Worm (Caenorhabditis elegans) whole organism, early embryonic: ENCODE results near the gene F37C12.10.

ENCODE experiments used
- B0310.2 ChIP-seq: sonication (generic microtip); optimal IDR thresholded peaks from 2 replicates; lab custom pipeline; 2016; ENCODE audit warnings: mild to moderate bottlenecking, missing genetic modification characterization, missing compliant biosample characterization
- F13C5.2 ChIP-seq: sonication (generic microtip); optimal IDR thresholded peaks from 2 replicates; lab custom pipeline; 2017; ENCODE audit warnings: mild to moderate bottlenecking, missing genetic modification characterization, inconsistent platforms, missing compliant biosample characterization
- aly-1 ChIP-seq: sonication (generic microtip); optimal IDR thresholded peaks from 2 replicates; lab custom pipeline; 2016; ENCODE audit warnings: missing genetic modification characterization, missing compliant biosample characterization
- ama-1 ChIP-seq: fragments of 150-350 bp; optimal IDR thresholded peaks from 2 replicates; lab custom pipeline; 2014
- ceh-13 ChIP-seq: fragments of 200-800 bp; sonication (Bioruptor generic); optimal IDR thresholded peaks from 2 replicates; lab custom pipeline; 2018; ENCODE audit warnings: mild to moderate bottlenecking, missing genetic modification characterization, missing compliant biosample characterization
- ceh-36 ChIP-seq: sonication (generic microtip); optimal IDR thresholded peaks from 2 replicates; lab custom pipeline; 2016; ENCODE audit warnings: missing genetic modification characterization, inconsistent platforms, missing compliant biosample characterization
- ets-7 ChIP-seq: sonication (generic microtip); optimal IDR thresholded peaks from 2 replicates; lab custom pipeline; 2016; ENCODE audit warnings: missing genotype, missing genetic modification characterization, missing compliant biosample characterization
- flt-1 ChIP-seq: fragments of 200-800 bp; sonication (Bioruptor generic); IDR thresholded peaks from 2 replicates; pipeline ENCODE4 v1.3.6; 2022; ENCODE audit warnings: missing genetic modification characterization, missing compliant biosample characterization
- hmbx-1 ChIP-seq: sonication (generic microtip); optimal IDR thresholded peaks from 2 replicates; lab custom pipeline; 2016; ENCODE audit warnings: mild to moderate bottlenecking, missing genetic modification characterization, missing compliant biosample characterization
- hmg-4 ChIP-seq: fragments of 200-800 bp; sonication (Bioruptor generic); optimal IDR thresholded peaks from 2 replicates; lab custom pipeline; 2018; ENCODE audit warnings: mild to moderate bottlenecking, missing genetic modification characterization, missing compliant biosample characterization
- hnd-1 ChIP-seq: sonication (generic microtip); optimal IDR thresholded peaks from 2 replicates; lab custom pipeline; 2016; ENCODE audit warnings: missing genetic modification characterization, missing compliant biosample characterization
- pes-1 ChIP-seq: fragments of 200-800 bp; sonication (Bioruptor generic); IDR thresholded peaks from 2 replicates; pipeline ENCODE4 v1.3.6; 2022; ENCODE audit warnings: missing genetic modification reagents, missing genetic modification characterization, missing compliant biosample characterization
- scrt-1 ChIP-seq: fragments of 200-800 bp; sonication (Bioruptor generic); IDR thresholded peaks from 2 replicates; pipeline ENCODE4 v1.3.6; 2022; ENCODE audit warnings: missing genetic modification characterization, missing compliant biosample characterization
- sea-1 ChIP-seq: fragments of 200-800 bp; sonication (Bioruptor generic); conservative IDR thresholded peaks from 2 replicates; pipeline ENCODE4 v1.3.6; 2022; ENCODE audit warnings: missing genetic modification characterization, missing compliant biosample characterization
- tbx-11 ChIP-seq: fragments of 200-800 bp; sonication (Bioruptor generic); IDR thresholded peaks from 2 replicates; pipeline ENCODE4 v1.3.6; 2022; ENCODE audit warnings: missing genetic modification characterization, missing compliant biosample characterization
- tbx-37 ChIP-seq: fragments of 200-800 bp; sonication (Bioruptor generic); conservative IDR thresholded peaks from 2 replicates; pipeline ENCODE4 v1.3.6; 2022; ENCODE audit warnings: missing genetic modification reagents, missing genetic modification characterization, missing compliant biosample characterization
- tra-4 ChIP-seq: sonication (generic microtip); optimal IDR thresholded peaks from 2 replicates; lab custom pipeline; 2017; ENCODE audit warnings: missing genetic modification characterization, missing compliant biosample characterization

Gene F37C12.10

DNA sequence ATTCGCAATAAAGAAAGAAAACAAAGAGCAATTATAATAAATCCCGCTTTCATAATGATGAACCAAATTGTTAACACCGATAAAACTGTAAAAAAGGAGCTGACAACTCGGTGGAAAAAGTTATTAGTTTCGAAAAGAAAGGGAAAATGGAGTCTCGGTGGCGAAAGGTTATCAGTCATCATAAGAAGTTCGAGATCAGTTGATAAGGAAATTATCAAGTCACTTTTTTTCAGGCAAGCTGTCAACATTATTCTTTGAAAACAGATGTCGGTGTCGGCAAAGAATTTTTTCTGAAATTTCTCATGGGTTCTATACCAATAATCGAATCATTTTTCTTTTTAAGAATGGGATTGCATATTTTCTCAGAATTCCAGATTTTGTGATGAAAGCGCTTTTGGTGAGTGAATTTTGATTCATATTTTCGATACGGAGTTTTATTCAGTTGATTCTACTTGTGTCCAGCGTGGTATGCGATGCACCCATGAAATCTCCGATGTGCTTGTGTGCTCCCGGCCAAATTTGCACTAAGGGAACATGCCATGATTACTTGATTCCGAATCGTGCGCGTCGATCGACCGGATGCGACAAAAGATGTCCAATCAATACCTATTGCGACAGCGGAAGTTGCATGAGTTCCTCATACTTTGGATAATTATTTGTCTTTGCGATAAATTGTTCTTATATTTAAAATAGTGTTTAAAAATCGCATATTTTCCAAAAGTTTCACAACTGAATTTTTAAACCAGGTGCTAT, at the start of gene F37C12.10, which contains the start of gene F37C12.21:
Gene F37C12.10, minus strand, starts transcription at position 85 of the 753 bp plus-strand sequence.
Gene F37C12.21, plus strand, starts transcription at position 58 of the 753 bp plus-strand sequence.
- no peak for TF ChIP-seq hmbx-1 (tag; lab: Kevin White, UChicago)
- TF ChIP-seq ets-7 = no peak
- TF ChIP-seq pes-1 (GFP tag; lab: Robert Waterston, UW) = no peak
- TF ChIP-seq hnd-1 (tag; lab: Kevin White, UChicago) = no peak
- no peak for TF ChIP-seq ceh-36
- TF ChIP-seq aly-1 (tag; lab: Kevin White, UChicago) = no peak
- TF ChIP-seq B0310.2 (tag; lab: Kevin White, UChicago) = no peak
- TF ChIP-seq flt-1 (GFP tag; lab: Robert Waterston, UW) = no peak
- no peak for TF ChIP-seq scrt-1 (GFP tag; lab: Robert Waterston, UW)
- TF ChIP-seq ama-1 (lab: Kevin White, UChicago) = no peak
- no peak for TF ChIP-seq tbx-11 (GFP tag; lab: Robert Waterston, UW)

DNA sequence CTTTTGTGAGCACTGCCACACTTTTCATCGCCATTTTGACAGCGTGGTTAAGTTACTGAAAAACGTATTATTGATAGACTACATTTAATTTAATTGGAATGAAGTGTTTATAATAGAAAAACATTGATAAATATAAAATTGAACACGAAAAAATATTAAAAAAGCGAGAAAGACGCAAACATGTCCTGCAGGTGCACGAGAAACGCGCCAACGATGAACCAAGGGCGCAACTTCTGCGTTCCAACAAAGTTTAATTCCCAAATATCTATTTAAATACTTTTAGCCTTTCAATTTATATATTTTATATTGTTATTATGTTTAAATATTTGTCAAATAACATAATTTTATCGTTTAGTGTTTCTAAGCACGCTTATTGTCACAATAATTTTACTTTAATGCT, 46.0 kb upstream of the F37C12.10 start, which contains the start of gene ndus-8:
Gene ndus-8, minus strand, starts transcription at position 55 of the 400 bp plus-strand sequence.
- TF ChIP-seq sea-1 = no peak
- no peak for TF ChIP-seq ets-7
- TF ChIP-seq pes-1 (GFP tag; lab: Robert Waterston, UW) = no peak
- no peak for TF ChIP-seq hmbx-1 (tag; lab: Kevin White, UChicago)
- TF ChIP-seq flt-1 (GFP tag; lab: Robert Waterston, UW) = no peak
- no peak for TF ChIP-seq F13C5.2 (tag; lab: Kevin White, UChicago)
- no peak for TF ChIP-seq tbx-11 (GFP tag; lab: Robert Waterston, UW)
- TF ChIP-seq hnd-1 (tag; lab: Kevin White, UChicago) = no peak
- TF ChIP-seq hmg-4 (GFP tag; lab: Kevin White, UChicago) = no peak
- no peak for TF ChIP-seq ama-1 (lab: Kevin White, UChicago)
- no peak for TF ChIP-seq tra-4 (tag; lab: Kevin White, UChicago)
- TF ChIP-seq ceh-13 = no peak
- TF ChIP-seq scrt-1 (GFP tag; lab: Robert Waterston, UW) = no peak
- no peak for TF ChIP-seq ceh-36
- TF ChIP-seq B0310.2 (tag; lab: Kevin White, UChicago) = no peak

DNA sequence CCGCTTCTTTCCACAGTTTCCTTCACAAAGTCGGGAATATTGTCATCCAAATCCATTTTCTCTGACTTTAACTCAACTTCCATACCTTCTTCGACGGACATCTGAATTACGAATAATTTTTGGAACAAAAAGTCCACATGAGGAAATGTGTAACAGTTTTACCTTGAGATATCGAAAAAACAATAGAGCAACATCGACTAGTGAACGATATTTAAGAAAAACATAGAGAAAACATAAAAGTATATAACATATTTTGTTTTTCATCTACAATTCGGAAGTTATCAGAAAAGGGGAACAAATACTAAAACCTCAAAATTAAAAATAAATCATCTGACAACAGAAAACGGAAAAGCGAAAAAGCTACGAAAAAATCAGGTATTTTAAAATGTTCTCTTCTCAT, 44.6 kb upstream of the F37C12.10 start, which contains the start of gene adr-2:
Gene adr-2, minus strand, starts transcription at position 101 of the 400 bp plus-strand sequence.
- TF ChIP-seq B0310.2 (tag; lab: Kevin White, UChicago) (no peak), sea-1 (no peak), hmbx-1 (tag; lab: Kevin White, UChicago) (no peak), tbx-11 (GFP tag; lab: Robert Waterston, UW) (no peak), hmg-4 (GFP tag; lab: Kevin White, UChicago) (no peak), pes-1 (GFP tag; lab: Robert Waterston, UW) (no peak), scrt-1 (GFP tag; lab: Robert Waterston, UW) (no peak), flt-1 (GFP tag; lab: Robert Waterston, UW) (no peak), ama-1 (lab: Kevin White, UChicago) (no peak), tbx-37 (GFP tag; lab: Robert Waterston, UW) (no peak), hnd-1 (tag; lab: Kevin White, UChicago) (no peak), ets-7 (no peak), F13C5.2 (tag; lab: Kevin White, UChicago) (no peak), aly-1 (tag; lab: Kevin White, UChicago) (no peak), ceh-36 (no peak), ceh-13 (no peak), tra-4 (tag; lab: Kevin White, UChicago) (no peak)

ce11 chrIII:7230841-7231240, 42.7 kb upstream of the F37C12.10 start, which contains the start of gene R151.10:
Gene R151.10, minus strand, starts transcription at chrIII:7230941.
- no peak for TF ChIP-seq flt-1 (GFP tag; lab: Robert Waterston, UW)
- TF ChIP-seq tbx-11 (GFP tag; lab: Robert Waterston, UW) = no peak
- no peak for TF ChIP-seq aly-1 (tag; lab: Kevin White, UChicago)

DNA sequence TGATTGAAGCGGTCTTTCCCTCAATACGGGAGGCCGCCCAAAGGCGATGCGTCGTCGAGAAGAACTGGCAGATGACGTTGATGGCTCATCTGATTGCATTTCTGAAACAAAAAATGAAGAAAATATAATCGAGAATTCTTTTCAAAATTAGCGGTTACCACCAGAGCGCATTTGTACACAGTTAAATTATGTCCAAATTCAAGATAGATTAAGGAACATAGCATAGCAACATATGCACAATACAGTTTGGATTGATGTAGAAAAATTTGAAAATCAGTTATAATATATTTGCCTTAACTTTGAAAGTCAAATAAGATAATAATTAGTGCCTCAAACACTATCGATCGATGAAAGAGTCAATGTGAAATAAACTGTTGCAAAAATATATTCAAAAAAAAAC, 41.5 kb upstream of the F37C12.10 start, which contains the start of gene R151.8:
Gene R151.8, minus strand, starts transcription at position 101 of the 400 bp plus-strand sequence.
- no peak for TF ChIP-seq ets-7
- no peak for TF ChIP-seq scrt-1 (GFP tag; lab: Robert Waterston, UW)
- TF ChIP-seq ceh-36 = no peak
- TF ChIP-seq B0310.2 (tag; lab: Kevin White, UChicago) = no peak

DNA sequence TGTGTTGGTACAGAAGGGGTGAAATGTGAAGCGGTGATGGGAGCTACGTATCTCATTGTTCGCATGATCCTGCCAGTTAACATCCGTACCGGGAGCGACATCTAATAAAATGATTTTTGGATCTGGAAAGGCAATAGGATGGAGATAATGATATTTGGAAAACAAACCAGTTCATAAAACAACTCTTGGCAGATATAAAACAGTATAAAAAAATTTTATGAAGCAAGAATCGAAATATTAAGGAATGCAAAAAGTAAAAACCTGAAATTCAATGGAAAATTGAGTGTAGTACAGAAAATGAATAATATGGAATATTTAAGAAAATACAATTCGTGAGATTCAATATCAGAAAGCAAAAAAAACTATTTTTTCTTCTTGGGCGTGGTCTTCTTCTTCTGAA, 38.4 kb upstream of the F37C12.10 start, which contains the start of gene hsp-75:
Gene hsp-75, minus strand, starts transcription at position 101 of the 400 bp plus-strand sequence.
- TF ChIP-seq ceh-13 (no peak), B0310.2 (tag; lab: Kevin White, UChicago) (no peak), ets-7 (no peak)

- TF ChIP-seq tra-4 (tag; lab: Kevin White, UChicago) (no peak), tbx-11 (GFP tag; lab: Robert Waterston, UW) (no peak), ceh-36 (no peak), sea-1 (no peak), hmbx-1 (tag; lab: Kevin White, UChicago) (no peak), aly-1 (tag; lab: Kevin White, UChicago) (no peak), ceh-13 (no peak), B0310.2 (tag; lab: Kevin White, UChicago) (no peak), ets-7 (no peak), hmg-4 (GFP tag; lab: Kevin White, UChicago) (no peak), flt-1 (GFP tag; lab: Robert Waterston, UW) (no peak), hnd-1 (tag; lab: Kevin White, UChicago) (no peak), scrt-1 (GFP tag; lab: Robert Waterston, UW) (no peak)
These were observed 34.8 kb upstream of the F37C12.10 start, which contains the start of gene der-2 for ce11 chrIII:7223029-7223428. Gene der-2, minus strand, starts transcription at chrIII:7223129.
